Fruit fly (Drosophila melanogaster): ENCODE measurements around the gene tant.

tant gene

DNA sequence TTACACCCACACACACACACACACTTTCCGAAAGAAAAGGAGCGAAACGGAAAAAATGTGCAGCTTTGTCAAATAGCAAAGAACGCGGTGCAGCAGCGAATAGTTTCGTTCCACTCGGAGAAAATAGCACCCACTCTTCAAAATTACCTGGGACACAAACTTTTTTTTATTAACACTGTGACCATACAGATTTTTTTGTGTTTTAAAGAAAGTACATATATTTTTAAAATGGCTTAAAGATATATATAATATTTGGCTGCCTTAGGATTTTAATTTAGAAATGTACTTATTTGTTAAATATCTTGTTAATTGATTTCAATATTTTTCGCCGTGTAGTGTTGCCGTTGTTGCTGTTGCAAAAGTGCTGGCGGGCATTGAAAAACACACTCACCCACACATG lies 29.5 kb downstream of the tant start (continued):
- TF ChIP-seq CG7368 (GFP tag; optimal IDR thresholded peaks at IDR 0.05) (no peak), CG8319 (GFP tag; optimal IDR thresholded peaks at IDR 0.05) (no peak), Eip78C (GFP tag) (peak; percentile 82), cyc (GFP tag; optimal IDR thresholded peaks at IDR 0.05) (no peak), CG4318 (GFP tag; optimal IDR thresholded peaks at IDR 0.05) (peak; percentile 56), CG11294 (GFP tag; IDR thresholded peaks at IDR 0.05) (no peak; the same call in 1 of the 2 replicates), Hr38 (GFP tag; optimal IDR thresholded peaks at IDR 0.05) (no peak), Sox14 (GFP tag; optimal IDR thresholded peaks at IDR 0.05) (peak; percentile 7), Sox102F (GFP tag; optimal IDR thresholded peaks at IDR 0.05) (no peak), Met (GFP tag; optimal IDR thresholded peaks at IDR 0.05) (no peak), CG34406 (GFP tag; optimal IDR thresholded peaks at IDR 0.05) (no peak), CG10669 (GFP tag; optimal IDR thresholded peaks at IDR 0.05) (peak; percentile 19), CG8632 (GFP tag; optimal IDR thresholded peaks at IDR 0.05) (no peak), ss (GFP tag; optimal IDR thresholded peaks at IDR 0.05) (no peak), spab (GFP tag; optimal IDR thresholded peaks at IDR 0.05) (no peak), CG9139 (GFP tag; optimal IDR thresholded peaks at IDR 0.05) (no peak), CG31627 (GFP tag; optimal IDR thresholded peaks at IDR 0.05) (no peak), svp (GFP tag) (peak; percentile 38), Hr39 (GFP tag; optimal IDR thresholded peaks at IDR 0.05) (no peak), lz (GFP tag; optimal IDR thresholded peaks at IDR 0.05) (no peak), CG6163 (GFP tag; IDR thresholded peaks at IDR 0.05) (peak; percentile 25; the same call in 1 of the 3 replicates), CG10631 (GFP tag; optimal IDR thresholded peaks at IDR 0.05) (peak; percentile 63), OdsH (GFP tag; optimal IDR thresholded peaks at IDR 0.05) (peak; percentile 64), Eip93F (GFP tag; optimal IDR thresholded peaks at IDR 0.05) (no peak), topi (GFP tag; optimal IDR thresholded peaks at IDR 0.05) (no peak), Gug (GFP tag; IDR thresholded peaks at IDR 0.05) (peak; percentile 45), CG6792 (GFP tag; optimal IDR thresholded peaks at IDR 0.05) (no peak), CG3032 (tag; optimal IDR thresholded peaks at IDR 0.05) (peak; percentile 26), net (GFP tag; optimal IDR thresholded peaks at IDR 0.05) (no peak)

dm6 chr3L:6085157-6085556 lies 30.2 kb downstream of the tant start:
- peak; percentile 46 for TF ChIP-seq Hr4 (GFP tag; optimal IDR thresholded peaks at IDR 0.05)
- peak; percentile 69 for TF ChIP-seq CG10631 (GFP tag; optimal IDR thresholded peaks at IDR 0.05)
- no peak for TF ChIP-seq Eip93F (GFP tag; optimal IDR thresholded peaks at IDR 0.05)
- TF ChIP-seq Hr38 (GFP tag; optimal IDR thresholded peaks at IDR 0.05) = no peak
- peak; percentile 41 for TF ChIP-seq CG3919 (GFP tag; optimal IDR thresholded peaks at IDR 0.05)
- peak; percentile 62; the same call in 1 of the 3 replicates for TF ChIP-seq eg (GFP tag; IDR thresholded peaks at IDR 0.05)
- TF ChIP-seq CG11762 (GFP tag; optimal IDR thresholded peaks at IDR 0.05; ENCODE audit: insufficient read depth) = peak; percentile 16
- peak; percentile 46 for TF ChIP-seq spab (GFP tag; optimal IDR thresholded peaks at IDR 0.05)
- TF ChIP-seq pdm3 (GFP tag; optimal IDR thresholded peaks at IDR 0.05) = peak; percentile 23
- TF ChIP-seq CG3032 (tag; optimal IDR thresholded peaks at IDR 0.05) = peak; percentile 69
- peak; percentile 8 for TF ChIP-seq lz (GFP tag; optimal IDR thresholded peaks at IDR 0.05)
- TF ChIP-seq CG34406 (GFP tag; optimal IDR thresholded peaks at IDR 0.05) = peak; percentile 68
- peak; percentile 69 for TF ChIP-seq acj6 (GFP tag; optimal IDR thresholded peaks at IDR 0.05)
- TF ChIP-seq CG32006 (GFP tag; optimal IDR thresholded peaks at IDR 0.05) = peak; percentile 83
- TF ChIP-seq ss (GFP tag; optimal IDR thresholded peaks at IDR 0.05) = peak; percentile 66 to 81
- TF ChIP-seq fd59A (GFP tag; optimal IDR thresholded peaks at IDR 0.05) = peak; percentile 33
- peak; percentile 39 for TF ChIP-seq Lpt (GFP tag; optimal IDR thresholded peaks at IDR 0.05)
- peak; percentile 26 for TF ChIP-seq Sox102F (GFP tag; optimal IDR thresholded peaks at IDR 0.05)
- peak; percentile 55 for TF ChIP-seq CG6792 (GFP tag; optimal IDR thresholded peaks at IDR 0.05)
- no peak for TF ChIP-seq topi (GFP tag; optimal IDR thresholded peaks at IDR 0.05)
- TF ChIP-seq achi (GFP tag; optimal IDR thresholded peaks at IDR 0.05) = peak; percentile 83
- no peak for TF ChIP-seq CG7368 (GFP tag; optimal IDR thresholded peaks at IDR 0.05)
- TF ChIP-seq CG8319 (GFP tag; optimal IDR thresholded peaks at IDR 0.05) = no peak
- peak; percentile 90 for TF ChIP-seq Eip78C (GFP tag)
- peak; percentile 71 for TF ChIP-seq CG4318 (GFP tag; optimal IDR thresholded peaks at IDR 0.05)
- peak; percentile 5 for TF ChIP-seq CG10669 (GFP tag; optimal IDR thresholded peaks at IDR 0.05)
- peak; percentile 6 for TF ChIP-seq CG16779 (tag; optimal IDR thresholded peaks at IDR 0.05)
- peak; percentile 1 for TF ChIP-seq vri (GFP tag; optimal IDR thresholded peaks at IDR 0.05)
- 0 out of 2 replicates have a peak, but pooled peaks have one; percentile 14 for TF ChIP-seq Gug (GFP tag; IDR thresholded peaks at IDR 0.05)
- peak; percentile 88 for TF ChIP-seq CG8119 (GFP tag; IDR thresholded peaks at IDR 0.05)
- no peak for TF ChIP-seq Ets21C (GFP tag; optimal IDR thresholded peaks at IDR 0.05)
- TF ChIP-seq salr (GFP tag; optimal IDR thresholded peaks at IDR 0.05) = peak in 1 of 2 experiments; percentile 73
- peak; percentile 48 for TF ChIP-seq esn (GFP tag; optimal IDR thresholded peaks at IDR 0.05)
- peak; percentile 73 for TF ChIP-seq CG8632 (GFP tag; optimal IDR thresholded peaks at IDR 0.05)
- no peak for TF ChIP-seq fd85E (GFP tag; optimal IDR thresholded peaks at IDR 0.05)
- peak; percentile 68 for TF ChIP-seq net (GFP tag; optimal IDR thresholded peaks at IDR 0.05)
- TF ChIP-seq Sox15 (GFP tag; optimal IDR thresholded peaks at IDR 0.05) = peak; percentile 22
- TF ChIP-seq CG15336 (GFP tag; IDR thresholded peaks at IDR 0.05) = peak; percentile 77
- no peak for TF ChIP-seq cyc (GFP tag; optimal IDR thresholded peaks at IDR 0.05)
